Worm (Caenorhabditis elegans) whole organism, late embryonic: ENCODE results near the gene wrt-6.

Experiments used
- K09A11.1 ChIP-seq: sonication (generic microtip); optimal IDR thresholded peaks from 2 replicates; lab custom pipeline; 2017; ENCODE audit warnings: antibody characterized with exemption, mild to moderate bottlenecking, missing genetic modification characterization, missing compliant biosample characterization; ENCODE audit not compliant: insufficient read depth
- ceh-14 ChIP-seq: sonication (generic microtip); optimal IDR thresholded peaks from 2 replicates; lab custom pipeline; 2016; ENCODE audit warnings: missing genotype, missing genetic modification characterization, missing compliant biosample characterization
- ceh-24 ChIP-seq: sonication (generic microtip); optimal IDR thresholded peaks from 2 replicates; lab custom pipeline; 2016; ENCODE audit warnings: mild to moderate bottlenecking, missing genetic modification characterization, missing compliant biosample characterization
- ceh-6 ChIP-seq: fragments of 200-800 bp; sonication (Bioruptor generic); optimal IDR thresholded peaks from 2 replicates; lab custom pipeline; 2018; ENCODE audit warnings: mild to moderate bottlenecking, missing genetic modification characterization, missing compliant biosample characterization
- elt-2 ChIP-seq: sonication (generic microtip); optimal IDR thresholded peaks from 2 replicates; lab custom pipeline; 2016; ENCODE audit warnings: missing genetic modification reagents, missing genetic modification characterization, missing compliant biosample characterization
- ets-4 ChIP-seq: sonication (generic microtip); optimal IDR thresholded peaks from 2 replicates; lab custom pipeline; 2016; ENCODE audit warnings: missing genetic modification characterization, missing compliant biosample characterization
- fkh-10 ChIP-seq: fragments of 150-350 bp; optimal IDR thresholded peaks from 2 replicates; lab custom pipeline; 2014; ENCODE audit warnings: missing biosample characterization, missing genetic modification reagents, missing genetic modification characterization
- hlh-15 ChIP-seq: sonication (generic microtip); optimal IDR thresholded peaks from 2 replicates; lab custom pipeline; 2016; ENCODE audit warnings: missing genetic modification characterization, missing compliant biosample characterization
- madf-2 ChIP-seq: sonication (generic microtip); optimal IDR thresholded peaks from 2 replicates; lab custom pipeline; 2017; ENCODE audit warnings: missing genetic modification characterization, missing compliant biosample characterization
- nfya-1 ChIP-seq: sonication (generic microtip); optimal IDR thresholded peaks from 2 replicates; lab custom pipeline; 2017; ENCODE audit warnings: missing genetic modification characterization, mild to moderate bottlenecking, missing compliant biosample characterization, antibody characterized with exemption, moderate library complexity
- nhr-11 ChIP-seq: fragments of 150-350 bp; optimal IDR thresholded peaks from 2 replicates; lab custom pipeline; 2014; ENCODE audit warnings: missing biosample characterization, missing genetic modification characterization
- tbx-2 ChIP-seq: sonication (generic microtip); optimal IDR thresholded peaks from 2 replicates; lab custom pipeline; 2016; ENCODE audit warnings: missing genetic modification characterization, missing compliant biosample characterization
- unc-86 ChIP-seq: sonication (generic microtip); optimal IDR thresholded peaks from 2 replicates; lab custom pipeline; 2016; ENCODE audit warnings: missing genetic modification characterization, missing compliant biosample characterization

DNA sequence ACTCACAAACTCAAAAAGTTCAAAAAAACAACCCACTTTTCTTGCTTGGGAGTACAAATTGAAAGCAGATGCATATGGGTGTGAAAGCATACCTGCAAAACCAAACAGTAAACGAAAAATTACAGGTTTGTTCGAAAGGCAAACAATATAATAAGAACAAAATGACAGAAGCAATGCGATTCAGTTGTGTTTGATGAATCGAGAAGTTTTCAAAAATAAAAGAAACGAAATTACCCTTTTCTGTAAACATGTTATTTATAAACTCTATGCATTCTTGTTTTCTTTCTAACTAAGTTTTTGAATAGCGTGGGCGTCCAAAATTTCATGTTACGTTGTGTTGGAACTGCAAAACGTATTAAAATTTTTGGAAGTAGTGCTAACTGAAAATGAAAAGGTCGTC lies 28.9 kb downstream of the wrt-6 start, which contains the start of gene sox-4:
- TF ChIP-seq K09A11.1 (tag; lab: Kevin White, UChicago), result no peak
- TF ChIP-seq unc-86 (tag; lab: Kevin White, UChicago), result no peak
- no peak for TF ChIP-seq hlh-15 (tag; lab: Kevin White, UChicago)
- no peak for TF ChIP-seq ceh-6
- no peak for TF ChIP-seq nfya-1 (tag; lab: Kevin White, UChicago)
- TF ChIP-seq ceh-14 (tag; lab: Kevin White, UChicago), result no peak
- no peak for TF ChIP-seq ceh-24 (tag; lab: Kevin White, UChicago)
- no peak for TF ChIP-seq ets-4
- TF ChIP-seq madf-2 (tag; lab: Kevin White, UChicago), result no peak
- no peak for TF ChIP-seq tbx-2 (tag; lab: Kevin White, UChicago)
- no peak for TF ChIP-seq fkh-10 (GFP tag; lab: Kevin White, UChicago)
- TF ChIP-seq nhr-11 (tag; lab: Kevin White, UChicago), result no peak
- no peak for TF ChIP-seq elt-2 (tag; lab: Kevin White, UChicago)
